Worm (Caenorhabditis elegans) whole organism, L4 larva: ENCODE results near the gene ndx-6.

Source experiments
- daf-16 ChIP-seq, 3 experiments: sonication (generic microtip); optimal IDR thresholded peaks; 2 replicates each; lab custom pipeline; 2016 to 2017; ENCODE audit warnings: missing genetic modification characterization in 3 of 3, missing genetic modification reagents in 3 of 3, mild to moderate bottlenecking in 2 of 3, missing compliant biosample characterization in 2 of 3, missing biosample characterization in 1 of 3, moderate library complexity in 1 of 3
- skn-1 ChIP-seq: fragments of 150-350 bp; optimal IDR thresholded peaks from 2 replicates; lab custom pipeline; 2014; ENCODE audit warnings: missing biosample characterization, missing genetic modification characterization
- snpc-4 ChIP-seq: fragments of 150-350 bp; optimal IDR thresholded peaks from 2 replicates; lab custom pipeline; 2014; ENCODE audit warnings: missing biosample characterization, missing genetic modification characterization
- zag-1 ChIP-seq: fragments of 150-350 bp; optimal IDR thresholded peaks from 2 replicates; lab custom pipeline; 2014; ENCODE audit warnings: missing biosample characterization, missing genetic modification characterization

DNA sequence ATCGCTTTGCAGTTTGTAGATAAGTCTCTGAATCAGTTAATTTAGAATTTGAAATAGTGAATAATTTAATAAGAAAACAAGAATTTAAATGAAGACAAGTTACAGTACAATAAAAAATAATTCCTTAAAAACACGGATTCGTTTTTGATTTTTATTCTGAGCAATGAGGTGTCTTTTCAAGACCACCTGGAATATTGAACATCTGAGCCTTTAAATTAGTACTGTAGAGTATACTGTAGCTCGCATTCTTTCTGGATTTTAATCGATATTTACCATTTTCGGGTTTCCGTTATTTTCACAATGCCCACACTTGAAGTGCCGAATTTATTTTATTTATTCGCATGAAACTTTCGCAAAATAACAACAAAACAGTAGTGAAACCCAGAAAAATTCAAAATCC, 34.2 kb upstream of the ndx-6 start, which contains the start of gene F07F6.7:
- TF ChIP-seq zag-1 (tag; lab: Kevin White, UChicago) = no peak
- TF ChIP-seq snpc-4 = no peak
- TF ChIP-seq skn-1 (tag; lab: Kevin White, UChicago) = no peak
- TF ChIP-seq daf-16 (GFP tag; optimal IDR thresholded peaks at IDR 0.05; lab: Kevin White, UChicago) = no peak
- TF ChIP-seq daf-16 (tag; optimal IDR thresholded peaks at IDR 0.05; lab: Kevin White, UChicago) = no peak
